Worm (Caenorhabditis elegans) whole organism, L2 larva: ENCODE results near the gene txt-14.

ENCODE experiments used
- F13H6.1 ChIP-seq: sonication (generic microtip); optimal IDR thresholded peaks from 2 replicates; lab custom pipeline; 2016; ENCODE audit warnings: missing genetic modification characterization, missing compliant biosample characterization
- ZK546.5 ChIP-seq: sonication (generic microtip); optimal IDR thresholded peaks from 2 replicates; lab custom pipeline; 2017; ENCODE audit warnings: missing biosample characterization, missing genetic modification characterization
- alr-1 ChIP-seq: fragments of 150-350 bp; optimal IDR thresholded peaks from 2 replicates; lab custom pipeline; 2014; ENCODE audit warnings: missing biosample characterization, missing genetic modification characterization
- ama-1 ChIP-seq: fragments of 150-350 bp; optimal IDR thresholded peaks from 2 replicates; lab custom pipeline; 2018; ENCODE audit warnings: inconsistent platforms
- blmp-1 ChIP-seq: sonication (generic microtip); optimal IDR thresholded peaks from 2 replicates; lab custom pipeline; 2017; ENCODE audit warnings: missing genetic modification characterization, mild to moderate bottlenecking, missing compliant biosample characterization, antibody characterized with exemption, moderate library complexity; ENCODE audit not compliant: insufficient read depth
- ceh-82 ChIP-seq: fragments of 150-350 bp; optimal IDR thresholded peaks from 2 replicates; lab custom pipeline; 2014; ENCODE audit warnings: missing biosample characterization, missing genetic modification characterization
- crh-2 ChIP-seq: sonication (generic microtip); optimal IDR thresholded peaks from 2 replicates; lab custom pipeline; 2017; ENCODE audit warnings: missing biosample characterization, missing genetic modification characterization
- elt-1 ChIP-seq: fragments of 150-350 bp; optimal IDR thresholded peaks from 2 replicates; lab custom pipeline; 2014; ENCODE audit warnings: missing biosample characterization, missing genetic modification characterization
- elt-3 ChIP-seq: sonication (generic microtip); optimal IDR thresholded peaks from 2 replicates; lab custom pipeline; 2017; ENCODE audit warnings: missing biosample characterization, missing genetic modification characterization
- fos-1 ChIP-seq: fragments of 150-350 bp; optimal IDR thresholded peaks from 2 replicates; lab custom pipeline; 2014; ENCODE audit warnings: missing biosample characterization, missing genetic modification characterization
- gmeb-1 ChIP-seq: fragments of 150-350 bp; optimal IDR thresholded peaks from 2 replicates; lab custom pipeline; 2014; ENCODE audit warnings: missing biosample characterization, missing genetic modification characterization
- lin-11 ChIP-seq: fragments of 150-350 bp; sonication (generic microtip); optimal IDR thresholded peaks from 2 replicates; lab custom pipeline; 2014; ENCODE audit warnings: missing biosample characterization, missing genetic modification characterization, inconsistent platforms, mixed read lengths
- lin-13 ChIP-seq: fragments of 150-350 bp; optimal IDR thresholded peaks from 2 replicates; lab custom pipeline; 2014; ENCODE audit warnings: missing biosample characterization, missing genetic modification reagents, missing genetic modification characterization
- lsy-2 ChIP-seq, 2 experiments: fragments of 150-350 bp in 1 of 2; sonication (generic microtip) in 1 of 2; optimal IDR thresholded peaks; 2 replicates each; lab custom pipeline; 2014 to 2017; ENCODE audit warnings: missing biosample characterization in 2 of 2, missing genetic modification characterization in 2 of 2
- mab-5 ChIP-seq: fragments of 150-350 bp; optimal IDR thresholded peaks from 2 replicates; lab custom pipeline; 2014; ENCODE audit warnings: missing biosample characterization, missing genetic modification characterization
- mdl-1 ChIP-seq, 2 experiments: fragments of 150-350 bp in 1 of 2; sonication (generic microtip) in 1 of 2; optimal IDR thresholded peaks; 2 replicates each; lab custom pipeline; 2017; ENCODE audit warnings: missing biosample characterization in 2 of 2, missing genetic modification characterization in 2 of 2
- nhr-10 ChIP-seq: sonication (generic microtip); optimal IDR thresholded peaks from 2 replicates; lab custom pipeline; 2017; ENCODE audit warnings: missing biosample characterization, missing genetic modification characterization
- nhr-11 ChIP-seq: fragments of 150-350 bp; optimal IDR thresholded peaks from 2 replicates; lab custom pipeline; 2014; ENCODE audit warnings: missing biosample characterization, missing genetic modification characterization
- nhr-129 ChIP-seq: fragments of 150-350 bp; optimal IDR thresholded peaks from 2 replicates; lab custom pipeline; 2014; ENCODE audit warnings: missing biosample characterization, missing genetic modification characterization
- nhr-21 ChIP-seq: fragments of 150-350 bp; optimal IDR thresholded peaks from 2 replicates; lab custom pipeline; 2014; ENCODE audit warnings: missing biosample characterization, missing genetic modification characterization
- nhr-23 ChIP-seq: fragments of 150-350 bp; optimal IDR thresholded peaks from 2 replicates; lab custom pipeline; 2014; ENCODE audit warnings: missing biosample characterization, missing genetic modification reagents, missing genetic modification characterization
- nhr-237 ChIP-seq: fragments of 150-350 bp; optimal IDR thresholded peaks from 2 replicates; lab custom pipeline; 2014; ENCODE audit warnings: missing biosample characterization, missing genetic modification characterization
- nhr-25 ChIP-seq: fragments of 150-350 bp; sonication (generic microtip); optimal IDR thresholded peaks from 3 replicates; lab custom pipeline; 2014; ENCODE audit warnings: missing biosample characterization, missing genetic modification characterization
- nhr-6 ChIP-seq: fragments of 150-350 bp; optimal IDR thresholded peaks from 2 replicates; lab custom pipeline; 2014; ENCODE audit warnings: missing biosample characterization, missing genetic modification characterization
- peb-1 ChIP-seq: fragments of 150-350 bp; optimal IDR thresholded peaks from 2 replicates; lab custom pipeline; 2014; ENCODE audit warnings: missing biosample characterization, missing genetic modification characterization
- sem-4 ChIP-seq: fragments of 150-350 bp; optimal IDR thresholded peaks from 2 replicates; lab custom pipeline; 2014; ENCODE audit warnings: missing biosample characterization, missing genetic modification reagents, missing genetic modification characterization
- skn-1 ChIP-seq: sonication (generic microtip); optimal IDR thresholded peaks from 2 replicates; lab custom pipeline; 2017; ENCODE audit warnings: missing biosample characterization, missing genetic modification characterization
- sma-3 ChIP-seq: sonication (generic microtip); optimal IDR thresholded peaks from 2 replicates; lab custom pipeline; 2016; ENCODE audit warnings: missing genetic modification reagents, missing genetic modification characterization, missing compliant biosample characterization
- sma-9 ChIP-seq, 2 experiments: fragments of 150-350 bp in 1 of 2; sonication (generic microtip) in 1 of 2; optimal IDR thresholded peaks; 2 replicates each; lab custom pipeline; 2014 to 2016; ENCODE audit warnings: missing genetic modification characterization in 2 of 2, mild to moderate bottlenecking in 1 of 2, missing biosample characterization in 1 of 2, missing compliant biosample characterization in 1 of 2, missing genetic modification reagents in 1 of 2, moderate library complexity in 1 of 2
- snpc-4 ChIP-seq: fragments of 150-350 bp; optimal IDR thresholded peaks from 2 replicates; lab custom pipeline; 2014; ENCODE audit warnings: missing biosample characterization, missing genetic modification characterization
- unc-39 ChIP-seq: fragments of 150-350 bp; optimal IDR thresholded peaks from 2 replicates; lab custom pipeline; 2014; ENCODE audit warnings: missing biosample characterization, missing genetic modification characterization
- unc-55 ChIP-seq: fragments of 150-350 bp; sonication (generic microtip); optimal IDR thresholded peaks from 3 replicates; lab custom pipeline; 2014; ENCODE audit warnings: missing biosample characterization, missing genetic modification reagents, missing genetic modification characterization
- zag-1 ChIP-seq: fragments of 150-350 bp; optimal IDR thresholded peaks from 2 replicates; lab custom pipeline; 2014; ENCODE audit warnings: missing biosample characterization, missing genetic modification characterization
- ztf-1 ChIP-seq: fragments of 200-800 bp; sonication (Bioruptor generic); conservative IDR thresholded peaks from 2 replicates; pipeline ENCODE4 v1.3.6; 2022; ENCODE audit warnings: missing genetic modification characterization, missing compliant biosample characterization

txt-14 gene

ce11 chrV:18560188-18560587 is 22.3 kb upstream of the txt-14 start, which contains the start of gene ttr-26:
Gene ttr-26 (minus strand): TSS chrV:18560288.
- TF ChIP-seq crh-2 (tag; lab: Kevin White, UChicago) (no peak), unc-39 (tag; lab: Kevin White, UChicago) (no peak), F13H6.1 (tag; lab: Kevin White, UChicago) (peak; percentile 8), lin-11 (tag; lab: Kevin White, UChicago) (no peak), skn-1 (tag; lab: Kevin White, UChicago) (no peak), alr-1 (tag; lab: Kevin White, UChicago) (no peak)

- TF ChIP-seq alr-1 (tag; lab: Kevin White, UChicago), result no peak
- no peak for TF ChIP-seq blmp-1 (tag; lab: Kevin White, UChicago)
- TF ChIP-seq F13H6.1 (tag; lab: Kevin White, UChicago), result peak; percentile 40
- TF ChIP-seq sma-9 (GFP tag; optimal IDR thresholded peaks at IDR 0.05; lab: Kevin White, UChicago), result peak; percentile 30
- no peak for TF ChIP-seq sma-9 (tag; optimal IDR thresholded peaks at IDR 0.05; lab: Kevin White, UChicago)
Measured at ce11 chrV:18560944-18561343, 21.5 kb upstream of the txt-14 start.

- no peak for TF ChIP-seq ama-1 (lab: Kevin White, UChicago)
- TF ChIP-seq ztf-1 (GFP tag; lab: Robert Waterston, UW), result no peak
Measured at ce11 chrV:18564786-18565185, 17.7 kb upstream of the txt-14 start, which contains the start of gene srg-34. Gene srg-34 (minus strand): TSS chrV:18564886.

- TF ChIP-seq snpc-4 (tag; lab: Kevin White, UChicago) (no peak), lin-13 (GFP tag; lab: Kevin White, UChicago) (no peak), peb-1 (no peak), zag-1 (tag; lab: Kevin White, UChicago) (no peak), fos-1 (tag; lab: Kevin White, UChicago) (no peak), ZK546.5 (no peak), ceh-82 (tag; lab: Kevin White, UChicago) (no peak), skn-1 (tag; lab: Kevin White, UChicago) (no peak), sma-9 (GFP tag; optimal IDR thresholded peaks at IDR 0.05; lab: Kevin White, UChicago) (no peak), sma-9 (tag; optimal IDR thresholded peaks at IDR 0.05; lab: Kevin White, UChicago) (no peak), mdl-1 (tag; optimal IDR thresholded peaks at IDR 0.05; lab: Kevin White, UChicago) (no peak), nhr-237 (tag; lab: Kevin White, UChicago) (no peak), ztf-1 (GFP tag; lab: Robert Waterston, UW) (no peak), mab-5 (no peak), nhr-23 (tag; lab: Kevin White, UChicago) (no peak), unc-55 (GFP tag; lab: Kevin White, UChicago) (no peak)
Measured at ce11 chrV:18565621-18566020, 16.8 kb upstream of the txt-14 start.

- TF ChIP-seq sma-9 (GFP tag; optimal IDR thresholded peaks at IDR 0.05; lab: Kevin White, UChicago), result no peak
- no peak for TF ChIP-seq sma-9 (tag; optimal IDR thresholded peaks at IDR 0.05; lab: Kevin White, UChicago)
- peak; percentile 9 for TF ChIP-seq lin-13 (GFP tag; lab: Kevin White, UChicago)
- TF ChIP-seq unc-55 (GFP tag; lab: Kevin White, UChicago), result no peak
- peak; percentile 77 for TF ChIP-seq nhr-25 (tag; lab: Kevin White, UChicago)
- peak; percentile 9 for TF ChIP-seq nhr-129 (tag; lab: Kevin White, UChicago)
- TF ChIP-seq crh-2 (tag; lab: Kevin White, UChicago), result peak; percentile 2
- no peak for TF ChIP-seq lsy-2 (tag; optimal IDR thresholded peaks at IDR 0.05; lab: Kevin White, UChicago)
- TF ChIP-seq blmp-1 (tag; lab: Kevin White, UChicago), result peak; percentile 28
- TF ChIP-seq nhr-6, result no peak
Measured at ce11 chrV:18569445-18569844, 13.0 kb upstream of the txt-14 start.

ce11 chrV:18571533-18571932 is 10.9 kb upstream of the txt-14 start, which contains the start of gene Y51A2D.21:
Gene Y51A2D.21 (plus strand): TSS chrV:18571833.
- TF ChIP-seq nhr-21 (tag; lab: Kevin White, UChicago), result no peak
- TF ChIP-seq unc-39 (tag; lab: Kevin White, UChicago), result no peak
- no peak for TF ChIP-seq nhr-11 (tag; lab: Kevin White, UChicago)
- TF ChIP-seq snpc-4 (tag; lab: Kevin White, UChicago), result no peak
- TF ChIP-seq gmeb-1 (tag; lab: Kevin White, UChicago), result no peak
- TF ChIP-seq nhr-10 (tag; lab: Kevin White, UChicago), result no peak
- no peak for TF ChIP-seq elt-3 (tag; lab: Kevin White, UChicago)
- TF ChIP-seq sma-3 (GFP tag; lab: Kevin White, UChicago), result no peak
- TF ChIP-seq elt-1 (tag; lab: Kevin White, UChicago), result no peak
- no peak for TF ChIP-seq sem-4 (tag; lab: Kevin White, UChicago)
